Worm (Caenorhabditis elegans) whole organism, early embryonic: ENCODE measurements around the gene Y72A10A.1.

Source experiments
- B0310.2 ChIP-seq: sonication (generic microtip); optimal IDR thresholded peaks from 2 replicates; lab custom pipeline; 2016; ENCODE audit warnings: mild to moderate bottlenecking, missing genetic modification characterization, missing compliant biosample characterization
- F13C5.2 ChIP-seq: sonication (generic microtip); optimal IDR thresholded peaks from 2 replicates; lab custom pipeline; 2017; ENCODE audit warnings: mild to moderate bottlenecking, missing genetic modification characterization, inconsistent platforms, missing compliant biosample characterization
- aly-1 ChIP-seq: sonication (generic microtip); optimal IDR thresholded peaks from 2 replicates; lab custom pipeline; 2016; ENCODE audit warnings: missing genetic modification characterization, missing compliant biosample characterization
- ama-1 ChIP-seq: fragments of 150-350 bp; optimal IDR thresholded peaks from 2 replicates; lab custom pipeline; 2014
- ceh-13 ChIP-seq: fragments of 200-800 bp; sonication (Bioruptor generic); optimal IDR thresholded peaks from 2 replicates; lab custom pipeline; 2018; ENCODE audit warnings: mild to moderate bottlenecking, missing genetic modification characterization, missing compliant biosample characterization
- ceh-36 ChIP-seq: sonication (generic microtip); optimal IDR thresholded peaks from 2 replicates; lab custom pipeline; 2016; ENCODE audit warnings: missing genetic modification characterization, inconsistent platforms, missing compliant biosample characterization
- ets-7 ChIP-seq: sonication (generic microtip); optimal IDR thresholded peaks from 2 replicates; lab custom pipeline; 2016; ENCODE audit warnings: missing genotype, missing genetic modification characterization, missing compliant biosample characterization
- flt-1 ChIP-seq: fragments of 200-800 bp; sonication (Bioruptor generic); IDR thresholded peaks from 2 replicates; pipeline ENCODE4 v1.3.6; 2022; ENCODE audit warnings: missing genetic modification characterization, missing compliant biosample characterization
- hmbx-1 ChIP-seq: sonication (generic microtip); optimal IDR thresholded peaks from 2 replicates; lab custom pipeline; 2016; ENCODE audit warnings: mild to moderate bottlenecking, missing genetic modification characterization, missing compliant biosample characterization
- hmg-4 ChIP-seq: fragments of 200-800 bp; sonication (Bioruptor generic); optimal IDR thresholded peaks from 2 replicates; lab custom pipeline; 2018; ENCODE audit warnings: mild to moderate bottlenecking, missing genetic modification characterization, missing compliant biosample characterization
- hnd-1 ChIP-seq: sonication (generic microtip); optimal IDR thresholded peaks from 2 replicates; lab custom pipeline; 2016; ENCODE audit warnings: missing genetic modification characterization, missing compliant biosample characterization
- pes-1 ChIP-seq: fragments of 200-800 bp; sonication (Bioruptor generic); IDR thresholded peaks from 2 replicates; pipeline ENCODE4 v1.3.6; 2022; ENCODE audit warnings: missing genetic modification reagents, missing genetic modification characterization, missing compliant biosample characterization
- scrt-1 ChIP-seq: fragments of 200-800 bp; sonication (Bioruptor generic); IDR thresholded peaks from 2 replicates; pipeline ENCODE4 v1.3.6; 2022; ENCODE audit warnings: missing genetic modification characterization, missing compliant biosample characterization
- sea-1 ChIP-seq: fragments of 200-800 bp; sonication (Bioruptor generic); conservative IDR thresholded peaks from 2 replicates; pipeline ENCODE4 v1.3.6; 2022; ENCODE audit warnings: missing genetic modification characterization, missing compliant biosample characterization
- tbx-11 ChIP-seq: fragments of 200-800 bp; sonication (Bioruptor generic); IDR thresholded peaks from 2 replicates; pipeline ENCODE4 v1.3.6; 2022; ENCODE audit warnings: missing genetic modification characterization, missing compliant biosample characterization
- tbx-37 ChIP-seq: fragments of 200-800 bp; sonication (Bioruptor generic); conservative IDR thresholded peaks from 2 replicates; pipeline ENCODE4 v1.3.6; 2022; ENCODE audit warnings: missing genetic modification reagents, missing genetic modification characterization, missing compliant biosample characterization
- tra-4 ChIP-seq: sonication (generic microtip); optimal IDR thresholded peaks from 2 replicates; lab custom pipeline; 2017; ENCODE audit warnings: missing genetic modification characterization, missing compliant biosample characterization

Y72A10A.1 gene

ce11 chrX:6138243-6138642 is at the start of gene Y72A10A.1:
Y72A10A.1 (minus strand) TSS chrX:6138343.
- TF ChIP-seq hmbx-1 (no peak), scrt-1 (GFP tag; lab: Robert Waterston, UW) (no peak), flt-1 (GFP tag; lab: Robert Waterston, UW) (no peak), ama-1 (lab: Kevin White, UChicago) (no peak)

- TF ChIP-seq aly-1 (tag; lab: Kevin White, UChicago) (no peak), scrt-1 (GFP tag; lab: Robert Waterston, UW) (no peak), hmg-4 (GFP tag; lab: Kevin White, UChicago) (no peak), tbx-37 (no peak), ets-7 (tag; lab: Kevin White, UChicago) (no peak), hmbx-1 (no peak), B0310.2 (tag; lab: Kevin White, UChicago) (no peak), F13C5.2 (no peak), flt-1 (GFP tag; lab: Robert Waterston, UW) (no peak), tbx-11 (GFP tag; lab: Robert Waterston, UW) (no peak), hnd-1 (tag; lab: Kevin White, UChicago) (no peak), ceh-13 (GFP tag; lab: Kevin White, UChicago) (no peak), ama-1 (lab: Kevin White, UChicago) (no peak), ceh-36 (no peak), sea-1 (GFP tag; lab: Robert Waterston, UW) (no peak), tra-4 (tag; lab: Kevin White, UChicago) (no peak), pes-1 (GFP tag; lab: Robert Waterston, UW) (no peak)
Observed at ce11 chrX:6187848-6188247, 49.7 kb upstream of the Y72A10A.1 start, which contains the start of gene T13C5.10. T13C5.10 (plus strand) TSS chrX:6188148.

- no peak for TF ChIP-seq aly-1 (tag; lab: Kevin White, UChicago)
- TF ChIP-seq ceh-13 (GFP tag; lab: Kevin White, UChicago) = no peak
- no peak for TF ChIP-seq tra-4 (tag; lab: Kevin White, UChicago)
- no peak for TF ChIP-seq hmg-4 (GFP tag; lab: Kevin White, UChicago)
- TF ChIP-seq ceh-36 = no peak
- no peak for TF ChIP-seq flt-1 (GFP tag; lab: Robert Waterston, UW)
- no peak for TF ChIP-seq sea-1 (GFP tag; lab: Robert Waterston, UW)
- TF ChIP-seq hmbx-1 = no peak
- TF ChIP-seq hnd-1 (tag; lab: Kevin White, UChicago) = no peak
- TF ChIP-seq ets-7 (tag; lab: Kevin White, UChicago) = no peak
- TF ChIP-seq F13C5.2 = no peak
- no peak for TF ChIP-seq ama-1 (lab: Kevin White, UChicago)
- TF ChIP-seq tbx-37 = no peak
- no peak for TF ChIP-seq pes-1 (GFP tag; lab: Robert Waterston, UW)
- no peak for TF ChIP-seq scrt-1 (GFP tag; lab: Robert Waterston, UW)
- no peak for TF ChIP-seq tbx-11 (GFP tag; lab: Robert Waterston, UW)
Observed at ce11 chrX:6184709-6185108, 46.6 kb upstream of the Y72A10A.1 start, which contains the start of gene T13C5.2. T13C5.2 (plus strand) TSS chrX:6185009.

ce11 chrX:6180293-6180692 is 42.1 kb upstream of the Y72A10A.1 start, which contains the start of gene T13C5.7:
T13C5.7 (plus strand) TSS chrX:6180593.
- TF ChIP-seq aly-1 (tag; lab: Kevin White, UChicago) (no peak), ceh-36 (no peak), tbx-37 (no peak), sea-1 (GFP tag; lab: Robert Waterston, UW) (no peak), scrt-1 (GFP tag; lab: Robert Waterston, UW) (no peak), hnd-1 (tag; lab: Kevin White, UChicago) (no peak), flt-1 (GFP tag; lab: Robert Waterston, UW) (no peak), ceh-13 (GFP tag; lab: Kevin White, UChicago) (no peak), B0310.2 (tag; lab: Kevin White, UChicago) (no peak), tbx-11 (GFP tag; lab: Robert Waterston, UW) (no peak), pes-1 (GFP tag; lab: Robert Waterston, UW) (no peak), ets-7 (tag; lab: Kevin White, UChicago) (no peak), F13C5.2 (no peak), ama-1 (lab: Kevin White, UChicago) (no peak), hmbx-1 (no peak)

ce11 chrX:6178989-6179388 is 40.8 kb upstream of the Y72A10A.1 start:
- TF ChIP-seq sea-1 (GFP tag; lab: Robert Waterston, UW) (no peak), tra-4 (tag; lab: Kevin White, UChicago) (no peak), hnd-1 (tag; lab: Kevin White, UChicago) (no peak), tbx-11 (GFP tag; lab: Robert Waterston, UW) (no peak), ets-7 (tag; lab: Kevin White, UChicago) (no peak), flt-1 (GFP tag; lab: Robert Waterston, UW) (no peak), F13C5.2 (no peak), pes-1 (GFP tag; lab: Robert Waterston, UW) (no peak), ceh-36 (no peak)

ce11 chrX:6177944-6178566 is 39.9 kb upstream of the Y72A10A.1 start, which contains the start of the genes T25B2.4 and T13C5.3:
T25B2.4 (plus strand) TSS chrX:6178244.
T13C5.3 (plus strand) TSS chrX:6178516.
- TF ChIP-seq ceh-36 (no peak), pes-1 (GFP tag; lab: Robert Waterston, UW) (no peak), B0310.2 (tag; lab: Kevin White, UChicago) (no peak), hmbx-1 (no peak), aly-1 (tag; lab: Kevin White, UChicago) (no peak), flt-1 (GFP tag; lab: Robert Waterston, UW) (no peak), scrt-1 (GFP tag; lab: Robert Waterston, UW) (no peak), ceh-13 (GFP tag; lab: Kevin White, UChicago) (no peak), hmg-4 (GFP tag; lab: Kevin White, UChicago) (no peak), tbx-11 (GFP tag; lab: Robert Waterston, UW) (no peak), ets-7 (tag; lab: Kevin White, UChicago) (no peak), sea-1 (GFP tag; lab: Robert Waterston, UW) (no peak), ama-1 (lab: Kevin White, UChicago) (no peak), tbx-37 (no peak)

ce11 chrX:6175829-6176228 is 37.7 kb upstream of the Y72A10A.1 start, which contains the start of gene T25B2.3:
T25B2.3 (plus strand) TSS chrX:6176129.
- TF ChIP-seq hmg-4 (GFP tag; lab: Kevin White, UChicago) = no peak
- no peak for TF ChIP-seq ceh-36
- TF ChIP-seq B0310.2 (tag; lab: Kevin White, UChicago) = no peak
- no peak for TF ChIP-seq ceh-13 (GFP tag; lab: Kevin White, UChicago)
- TF ChIP-seq ama-1 (lab: Kevin White, UChicago) = no peak
- TF ChIP-seq ets-7 (tag; lab: Kevin White, UChicago) = no peak
- no peak for TF ChIP-seq sea-1 (GFP tag; lab: Robert Waterston, UW)
- TF ChIP-seq aly-1 (tag; lab: Kevin White, UChicago) = no peak
- TF ChIP-seq tra-4 (tag; lab: Kevin White, UChicago) = no peak
- TF ChIP-seq scrt-1 (GFP tag; lab: Robert Waterston, UW) = no peak
- no peak for TF ChIP-seq tbx-37
- no peak for TF ChIP-seq hmbx-1
- no peak for TF ChIP-seq F13C5.2
- TF ChIP-seq flt-1 (GFP tag; lab: Robert Waterston, UW) = no peak
